Worm (Caenorhabditis elegans) whole organism, L4 larva: ENCODE data around the gene srx-87.

ENCODE experiments used
- F49E8.2 ChIP-seq: sonication (generic microtip); optimal IDR thresholded peaks from 2 replicates; lab custom pipeline; 2016; ENCODE audit warnings: missing compliant biosample characterization, mild to moderate bottlenecking, missing genetic modification characterization, borderline replicate concordance
- ZK546.5 ChIP-seq, 2 experiments: sonication (generic microtip); optimal IDR thresholded peaks; 2 replicates each; lab custom pipeline; 2017; ENCODE audit warnings: missing biosample characterization in 2 of 2, missing genetic modification characterization in 2 of 2
- ceh-62 ChIP-seq: sonication (generic microtip); optimal IDR thresholded peaks from 2 replicates; lab custom pipeline; 2017; ENCODE audit warnings: missing biosample characterization, missing genetic modification characterization
- dve-1 ChIP-seq: sonication (generic microtip); optimal IDR thresholded peaks from 2 replicates; lab custom pipeline; 2017; ENCODE audit warnings: antibody characterized with exemption, mild to moderate bottlenecking, missing genetic modification characterization, missing compliant biosample characterization; ENCODE audit not compliant: insufficient read depth
- egl-43 ChIP-seq: fragments of 200-800 bp; sonication (Bioruptor generic); IDR thresholded peaks from 2 replicates; pipeline ENCODE4 v1.3.6; 2022; ENCODE audit warnings: missing genetic modification reagents, missing genetic modification characterization, missing compliant biosample characterization
- hmg-1.1 ChIP-seq: fragments of 200-800 bp; sonication (Bioruptor generic); IDR thresholded peaks from 2 replicates; pipeline ENCODE4 v1.3.6; 2022; ENCODE audit warnings: missing genetic modification reagents, missing genetic modification characterization, missing compliant biosample characterization
- nhr-10 ChIP-seq: fragments of 150-350 bp; optimal IDR thresholded peaks from 2 replicates; lab custom pipeline; 2014; ENCODE audit warnings: missing biosample characterization, missing genetic modification characterization
- nhr-77 ChIP-seq: fragments of 150-350 bp; optimal IDR thresholded peaks from 2 replicates; lab custom pipeline; 2014; ENCODE audit warnings: missing biosample characterization, missing genetic modification characterization
- snpc-4 ChIP-seq: fragments of 150-350 bp; optimal IDR thresholded peaks from 2 replicates; lab custom pipeline; 2014; ENCODE audit warnings: missing biosample characterization, missing genetic modification characterization

- TF ChIP-seq dve-1 (tag; lab: Kevin White, UChicago) = no peak
- TF ChIP-seq snpc-4 = no peak
- TF ChIP-seq nhr-77 (tag; lab: Kevin White, UChicago) = no peak
- TF ChIP-seq F49E8.2 (tag; lab: Kevin White, UChicago) = no peak
- no peak for TF ChIP-seq ceh-62 (tag; lab: Kevin White, UChicago)
- no peak for TF ChIP-seq ZK546.5 (tag; optimal IDR thresholded peaks at IDR 0.05; lab: Kevin White, UChicago)
- no peak for TF ChIP-seq hmg-1.1
- no peak for TF ChIP-seq egl-43 (GFP tag; lab: Robert Waterston, UW)
- no peak for TF ChIP-seq nhr-10 (tag; lab: Kevin White, UChicago)
Measured at ce11 chrV:11545227-11545626, 19.4 kb upstream of the srx-87 start, which contains the start of gene F38B7.10.
